Worm (Caenorhabditis elegans): ENCODE results near the gene hmgs-1.

DNA sequence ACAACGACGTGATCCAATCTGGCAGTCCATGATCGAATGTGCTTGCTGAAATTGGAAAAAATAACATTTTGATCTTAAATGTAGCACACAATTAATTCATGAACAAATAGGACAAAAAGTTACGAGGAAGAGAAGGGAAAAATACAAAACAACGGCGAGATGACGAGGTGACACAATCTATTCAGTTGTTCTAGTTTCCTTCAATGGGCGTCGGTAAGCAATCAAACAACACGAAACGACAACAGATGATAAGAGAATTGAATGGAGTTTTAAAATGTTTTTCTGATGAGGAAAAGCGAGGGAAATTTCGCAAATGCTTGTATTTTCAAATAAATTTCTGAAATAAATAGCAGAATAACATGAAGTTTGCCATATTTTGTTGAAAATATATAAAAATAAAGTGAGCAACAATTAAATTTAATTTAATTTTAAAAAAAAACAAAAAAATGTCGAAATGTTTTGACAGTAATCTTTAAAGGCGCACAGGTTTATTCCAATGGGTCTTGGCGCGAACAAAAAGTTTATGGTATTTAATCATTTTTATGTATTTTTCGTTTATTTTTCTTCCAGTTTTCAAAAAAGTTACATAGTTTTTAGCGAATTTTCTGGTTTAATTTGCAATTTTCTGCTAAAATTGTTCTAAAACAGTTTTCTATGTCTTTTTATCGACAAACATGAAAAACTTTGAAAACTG lies 18.2 kb downstream of the hmgs-1 start, which contains the start of gene C14C11.7:
- TF ChIP-seq aly-2 (tag; optimal IDR thresholded peaks at IDR 0.05) (no peak), snpc-4 (tag; optimal IDR thresholded peaks at IDR 0.05) (no peak), nhr-77 (tag; optimal IDR thresholded peaks at IDR 0.05) (no peak), ama-1 (optimal IDR thresholded peaks at IDR 0.05) (no peak), zag-1 (tag; optimal IDR thresholded peaks at IDR 0.05) (no peak), nhr-11 (tag; optimal IDR thresholded peaks at IDR 0.05) (no peak), unc-55 (GFP tag; optimal IDR thresholded peaks at IDR 0.05) (no peak), ceh-16 (tag; optimal IDR thresholded peaks at IDR 0.05) (no peak), crh-2 (tag; optimal IDR thresholded peaks at IDR 0.05) (no peak), mbf-1 (tag; optimal IDR thresholded peaks at IDR 0.05) (no peak), elt-1 (tag; optimal IDR thresholded peaks at IDR 0.05) (no peak), nhr-25 (tag; optimal IDR thresholded peaks at IDR 0.05) (no peak)
